Worm (Caenorhabditis elegans): Measurements from ENCODE around the gene srh-203.

- no peak for TF ChIP-seq flh-1 (GFP tag; optimal IDR thresholded peaks at IDR 0.05)
- no peak for TF ChIP-seq lsy-2 (tag; optimal IDR thresholded peaks at IDR 0.05)
Observed at ce11 chrV:17466751-17467150, 10.7 kb upstream of the srh-203 start, which contains the start of gene srw-72.
